Fruit fly (Drosophila melanogaster) whole organism, prepupa: Measurements from ENCODE around the gene CG14400.
A peak's percentile ranks its signal among the peaks of the same experiment; 100 is the strongest.

Source experiments
- CG9139 ChIP-seq: fragments of 200-800 bp; sonication (Bioruptor generic); optimal IDR thresholded peaks from 3 replicates; lab custom pipeline; 2017; ENCODE audit warnings: missing biosample characterization, mild to moderate bottlenecking, missing genetic modification characterization
- Eip75B ChIP-seq: fragments of 200-800 bp; sonication (Bioruptor generic); optimal IDR thresholded peaks from 3 replicates; lab custom pipeline; 2016; ENCODE audit warnings: missing biosample characterization, missing genetic modification characterization
- Eip93F ChIP-seq: fragments of 200-800 bp; sonication (Bioruptor generic); optimal IDR thresholded peaks from 2 replicates; lab custom pipeline; 2016; ENCODE audit warnings: missing biosample characterization, mild to moderate bottlenecking, missing genetic modification characterization
- acj6 ChIP-seq: fragments of 200-800 bp; sonication (Bioruptor generic); optimal IDR thresholded peaks from 3 replicates; lab custom pipeline; 2016; ENCODE audit warnings: missing biosample characterization, missing genetic modification characterization
- pdm3 ChIP-seq: fragments of 200-800 bp; sonication (Bioruptor generic); optimal IDR thresholded peaks from 3 replicates; lab custom pipeline; 2016; ENCODE audit warnings: missing biosample characterization, missing genetic modification characterization

DNA sequence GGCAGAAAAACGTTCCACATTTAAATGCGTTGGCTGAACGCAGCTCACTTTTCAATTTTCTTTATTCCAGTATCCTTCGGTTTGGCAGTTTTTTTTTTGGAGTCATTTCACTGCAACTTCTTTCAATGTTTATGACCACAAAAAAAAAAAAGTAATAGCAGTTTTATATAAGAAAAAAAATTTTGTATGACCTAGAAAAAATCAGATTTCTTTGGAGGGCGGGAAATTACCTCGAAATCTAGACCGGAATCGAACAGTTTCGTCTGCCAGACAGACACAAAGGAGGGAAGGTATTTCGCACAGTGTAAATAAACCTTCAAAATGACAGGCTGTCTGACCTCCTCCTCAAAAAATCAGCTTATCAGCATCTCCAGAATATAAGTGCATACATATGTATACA, 22.8 kb upstream of the CG14400 start:
- TF ChIP-seq pdm3 (GFP tag; lab: Kevin White, UChicago) (peak; percentile 42), CG9139 (GFP tag; lab: Kevin White, UChicago) (no peak), acj6 (peak; percentile 19), Eip93F (GFP tag; lab: Kevin White, UChicago) (no peak), Eip75B (GFP tag; lab: Kevin White, UChicago) (peak; percentile 28)
